Worm (Caenorhabditis elegans): Measurements from ENCODE around the gene gmpr-1.

- no peak for TF ChIP-seq alr-1 (tag; optimal IDR thresholded peaks at IDR 0.05)
- TF ChIP-seq ztf-4 (tag; optimal IDR thresholded peaks at IDR 0.05) = no peak
- TF ChIP-seq F13H6.1 (tag; optimal IDR thresholded peaks at IDR 0.05) = no peak
- TF ChIP-seq unc-55 (GFP tag; optimal IDR thresholded peaks at IDR 0.05) = no peak
- TF ChIP-seq elt-3 (tag; optimal IDR thresholded peaks at IDR 0.05) = no peak
- TF ChIP-seq zag-1 (tag; optimal IDR thresholded peaks at IDR 0.05) = no peak
- no peak for TF ChIP-seq elt-1 (tag; optimal IDR thresholded peaks at IDR 0.05)
- TF ChIP-seq ztf-11 (tag; optimal IDR thresholded peaks at IDR 0.05) = no peak
Observed at ce11 chrV:4325415-4325814, 45.8 kb downstream of the gmpr-1 start, which contains the start of gene nhr-125.
